Fruit fly (Drosophila melanogaster): ENCODE results near the gene CG43798.

CG43798 gene

DNA sequence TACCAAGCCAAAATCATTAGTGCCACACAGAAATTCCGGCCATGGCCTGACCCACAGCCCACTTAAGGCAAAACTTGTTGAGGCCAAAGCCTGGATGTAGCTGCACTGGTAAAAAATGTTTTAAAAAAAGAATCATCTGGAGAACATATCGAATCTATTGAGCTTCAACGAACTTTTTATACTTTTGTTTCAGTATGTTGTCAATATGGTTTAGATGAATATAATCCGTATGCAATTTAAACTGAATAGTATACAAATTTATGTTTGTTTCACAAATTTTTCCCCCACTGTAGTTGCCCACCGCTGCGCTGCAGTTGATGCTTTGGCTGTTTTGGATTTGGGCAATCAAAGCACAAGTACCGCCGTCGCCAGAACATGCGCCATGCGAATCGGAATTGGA lies 11.5 kb upstream of the CG43798 start:
- no peak for TF ChIP-seq spab (GFP tag; optimal IDR thresholded peaks at IDR 0.05)
- peak; percentile 16 for TF ChIP-seq Sox14 (GFP tag; optimal IDR thresholded peaks at IDR 0.05)
- peak; percentile 41 for TF ChIP-seq CG10631 (GFP tag; optimal IDR thresholded peaks at IDR 0.05)
- no peak for TF ChIP-seq CG11902 (GFP tag; optimal IDR thresholded peaks at IDR 0.05)
- peak in 1 of 2 experiments; percentile 31 for TF ChIP-seq salr (GFP tag; optimal IDR thresholded peaks at IDR 0.05)
- TF ChIP-seq Hr39 (GFP tag; optimal IDR thresholded peaks at IDR 0.05), result no peak
- TF ChIP-seq cyc (GFP tag; optimal IDR thresholded peaks at IDR 0.05), result peak; percentile 10
- TF ChIP-seq achi (GFP tag; optimal IDR thresholded peaks at IDR 0.05), result peak; percentile 29
- TF ChIP-seq Lpt (GFP tag; optimal IDR thresholded peaks at IDR 0.05), result peak; percentile 27
- TF ChIP-seq Eip78C (GFP tag), result peak; percentile 11
- TF ChIP-seq CG31627 (GFP tag; optimal IDR thresholded peaks at IDR 0.05), result peak; percentile 14
- peak; percentile 70 for TF ChIP-seq svp (GFP tag)
- no peak for TF ChIP-seq CG3032 (tag; optimal IDR thresholded peaks at IDR 0.05)
- TF ChIP-seq Smox (GFP tag; optimal IDR thresholded peaks at IDR 0.05), result peak; percentile 3
- TF ChIP-seq ss (GFP tag; optimal IDR thresholded peaks at IDR 0.05), result no peak
- TF ChIP-seq CG9139 (GFP tag; optimal IDR thresholded peaks at IDR 0.05), result no peak
- TF ChIP-seq topi (GFP tag; optimal IDR thresholded peaks at IDR 0.05), result peak; percentile 13
- TF ChIP-seq CG32006 (GFP tag; optimal IDR thresholded peaks at IDR 0.05), result peak; percentile 64
- no peak for TF ChIP-seq fd85E (GFP tag; optimal IDR thresholded peaks at IDR 0.05)
- TF ChIP-seq Met (GFP tag; optimal IDR thresholded peaks at IDR 0.05), result peak; percentile 45
- TF ChIP-seq dac (GFP tag; optimal IDR thresholded peaks at IDR 0.05), result no peak
- TF ChIP-seq esn (GFP tag; optimal IDR thresholded peaks at IDR 0.05), result peak; percentile 18
- no peak for TF ChIP-seq CG6854 (GFP tag; optimal IDR thresholded peaks at IDR 0.05)
- TF ChIP-seq OdsH (GFP tag; optimal IDR thresholded peaks at IDR 0.05), result peak; percentile 15
- 0 out of 3 replicates have a peak, but pooled peaks have one; percentile 22 for TF ChIP-seq eg (GFP tag; IDR thresholded peaks at IDR 0.05)
- TF ChIP-seq CG15336 (GFP tag; IDR thresholded peaks at IDR 0.05), result peak; percentile 42; the same call in 1 of the 2 replicates
- no peak for TF ChIP-seq Hr38 (GFP tag; optimal IDR thresholded peaks at IDR 0.05)
- TF ChIP-seq vri (GFP tag; optimal IDR thresholded peaks at IDR 0.05), result peak; percentile 16
- no peak for TF ChIP-seq Eip93F (GFP tag; optimal IDR thresholded peaks at IDR 0.05)
- no peak for TF ChIP-seq CG8319 (GFP tag; optimal IDR thresholded peaks at IDR 0.05)
- TF ChIP-seq CG6276 (GFP tag; optimal IDR thresholded peaks at IDR 0.05), result peak; percentile 19
- TF ChIP-seq net (GFP tag; optimal IDR thresholded peaks at IDR 0.05), result peak; percentile 11
- TF ChIP-seq CG4318 (GFP tag; optimal IDR thresholded peaks at IDR 0.05), result peak; percentile 18
- peak; percentile 57; the same call in 2 of the 3 replicates for TF ChIP-seq CG6163 (GFP tag; IDR thresholded peaks at IDR 0.05)
- TF ChIP-seq Hr4 (GFP tag; optimal IDR thresholded peaks at IDR 0.05), result peak; percentile 58
- TF ChIP-seq Eip75B (GFP tag; optimal IDR thresholded peaks at IDR 0.05), result no peak
- peak; percentile 28 for TF ChIP-seq CG3919 (GFP tag; optimal IDR thresholded peaks at IDR 0.05)
- TF ChIP-seq CG16779 (tag; optimal IDR thresholded peaks at IDR 0.05), result no peak
- no peak for TF ChIP-seq Sox15 (GFP tag; optimal IDR thresholded peaks at IDR 0.05)
- TF ChIP-seq acj6 (GFP tag; optimal IDR thresholded peaks at IDR 0.05), result peak; percentile 15
- peak; percentile 68; the same call in 2 of the 3 replicates for TF ChIP-seq CG8119 (GFP tag; IDR thresholded peaks at IDR 0.05)
- peak; percentile 22 for TF ChIP-seq Sox102F (GFP tag; optimal IDR thresholded peaks at IDR 0.05)

DNA sequence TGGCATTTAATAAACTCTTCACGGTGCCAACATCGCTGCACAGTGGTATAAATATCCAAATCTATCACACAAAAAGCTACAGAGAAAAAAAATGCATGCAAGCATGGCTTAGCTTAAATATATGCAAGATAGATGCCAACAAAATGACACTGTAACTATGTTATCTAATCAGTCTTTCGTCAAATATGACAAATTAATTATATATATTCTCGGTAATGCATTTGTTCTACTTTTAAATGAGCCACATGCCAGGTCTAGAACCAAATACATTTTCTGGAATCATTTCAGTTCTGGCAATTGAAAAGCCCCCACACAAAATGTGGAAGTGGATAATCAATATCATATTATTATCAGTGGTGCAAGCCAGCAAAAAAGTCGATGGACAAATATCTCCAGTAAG lies 5.9 kb upstream of the CG43798 start, which contains the start of gene BG642163:
Gene BG642163, plus strand, starts transcription at position 301 of the 400 bp plus-strand sequence.
- no peak for TF ChIP-seq Met (GFP tag; optimal IDR thresholded peaks at IDR 0.05)
- TF ChIP-seq CG1621 (tag; optimal IDR thresholded peaks at IDR 0.05), result no peak
- TF ChIP-seq svp (GFP tag), result peak; percentile 22
- TF ChIP-seq ss (GFP tag; optimal IDR thresholded peaks at IDR 0.05), result no peak
- TF ChIP-seq Hr4 (GFP tag; optimal IDR thresholded peaks at IDR 0.05), result no peak
- no peak for TF ChIP-seq CG16779 (tag; optimal IDR thresholded peaks at IDR 0.05)
- TF ChIP-seq net (GFP tag; optimal IDR thresholded peaks at IDR 0.05), result no peak
- TF ChIP-seq CG6276 (GFP tag; optimal IDR thresholded peaks at IDR 0.05), result no peak
- TF ChIP-seq CG31627 (GFP tag; optimal IDR thresholded peaks at IDR 0.05), result no peak
- TF ChIP-seq CG6808 (GFP tag; optimal IDR thresholded peaks at IDR 0.05), result no peak
- TF ChIP-seq Eip78C (GFP tag), result peak; percentile 28
- no peak for TF ChIP-seq Ets21C (GFP tag; optimal IDR thresholded peaks at IDR 0.05)
- no peak for TF ChIP-seq Sox14 (GFP tag; optimal IDR thresholded peaks at IDR 0.05)
